Worm (Caenorhabditis elegans): ENCODE results near the gene str-60.
"Not testable (repeated sequence)": the region's sequence is repeated elsewhere in the genome, so short reads cannot be mapped to it uniquely, and the experiment has no call there.

ce11 chrV:15929882-15930281 is 32.1 kb downstream of the str-60 start, which contains the start of gene srbc-77:
- TF ChIP-seq T22C8.4, tab-1 (GFP tag; IDR thresholded peaks at IDR 0.05): not testable (repeated sequence)
